Fruit fly (Drosophila melanogaster) Kc167 (cell line): ENCODE data around the gene CG11262.

Source experiments
- Myc ChIP-seq: fragments of >200 bp; optimal IDR thresholded peaks from 2 replicates; lab custom pipeline; 2017; ENCODE audit warnings: missing external identifiers
- h ChIP-seq: fragments of >200 bp; optimal IDR thresholded peaks from 3 replicates; lab custom pipeline; 2018; ENCODE audit warnings: missing external identifiers
- psq ChIP-seq: fragments of >200 bp; optimal IDR thresholded peaks from 2 replicates; lab custom pipeline; 2017; ENCODE audit warnings: missing external identifiers
- ttk ChIP-seq: sonication (Bioruptor generic); optimal IDR thresholded peaks from 2 replicates; lab custom pipeline; 2017; ENCODE audit warnings: missing external identifiers

DNA sequence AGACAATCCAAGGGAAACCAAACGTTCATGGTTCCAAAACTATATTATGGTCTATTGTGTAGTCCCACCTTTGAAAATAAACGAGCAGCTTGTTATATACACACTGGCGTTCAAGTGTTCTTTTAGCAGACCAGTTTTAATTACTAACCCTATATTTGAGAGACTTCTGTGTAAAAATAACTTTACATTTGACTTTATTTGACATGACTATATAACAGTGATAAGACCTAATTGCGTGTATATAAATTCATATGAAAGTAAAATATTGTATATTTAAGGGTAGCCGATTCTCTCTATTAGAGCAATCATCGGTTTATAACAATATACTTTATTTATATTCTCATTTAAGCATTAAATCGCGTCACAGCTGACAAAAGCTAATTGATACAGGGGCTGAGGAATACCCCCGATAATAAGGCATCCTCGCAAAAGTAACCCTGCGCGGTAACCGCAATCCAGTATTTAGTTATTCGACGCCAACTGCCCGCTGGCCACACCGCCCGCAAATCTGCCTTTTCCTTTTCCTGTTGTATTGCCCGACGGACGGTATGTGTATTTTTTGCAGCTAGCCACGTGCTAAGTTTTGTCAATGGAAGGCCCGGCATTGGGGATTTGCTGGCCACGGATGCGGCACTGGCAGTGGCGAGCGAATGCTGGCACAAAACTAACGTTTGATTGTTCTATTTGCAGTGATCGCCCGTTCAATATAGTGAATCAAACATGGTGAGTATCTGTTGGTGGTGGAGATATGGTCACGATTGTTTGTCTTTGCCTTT lies 46.5 kb downstream of the CG11262 start, which contains the start of gene RpS4:
- TF ChIP-seq psq: no peak
- no peak for TF ChIP-seq Myc (lab: Kevin White, UChicago)
- TF ChIP-seq h: no peak
- no peak for TF ChIP-seq ttk (lab: Kevin White, UChicago)
